Worm (Caenorhabditis elegans): ENCODE data around the gene K08H2.2.

Gene K08H2.2

DNA sequence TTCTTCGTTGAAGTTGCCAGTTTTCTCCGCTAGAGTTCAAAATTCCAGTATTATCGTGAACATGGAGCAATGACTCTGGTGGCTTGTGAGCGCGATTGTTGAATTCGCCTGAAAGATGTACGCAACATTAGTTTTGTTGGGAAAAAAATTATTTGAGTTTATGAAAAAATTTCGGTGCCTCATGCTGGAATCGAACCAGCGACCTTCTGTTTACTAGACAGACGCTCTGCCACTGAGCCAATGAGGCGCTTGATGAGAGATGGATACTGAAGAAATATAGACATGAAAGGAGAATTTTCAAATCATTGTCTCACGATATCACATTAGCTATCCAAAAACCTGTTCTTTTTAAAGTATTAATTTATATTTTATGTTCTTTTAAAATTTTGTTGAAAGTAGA is 48.7 kb upstream of the K08H2.2 start (continued):
- TF ChIP-seq lin-1 (GFP tag; IDR thresholded peaks at IDR 0.05), result 0 out of 2 replicates have a peak, but pooled peaks have one; percentile 46
- peak; percentile 28 for TF ChIP-seq Y5F2A.4 (GFP tag; optimal IDR thresholded peaks at IDR 0.05)
- no peak for TF ChIP-seq R02D3.7 (tag; optimal IDR thresholded peaks at IDR 0.05)
- no peak for TF ChIP-seq lin-39 (tag; optimal IDR thresholded peaks at IDR 0.05)
- TF ChIP-seq lir-3 (tag; optimal IDR thresholded peaks at IDR 0.05), result peak; percentile 59
- TF ChIP-seq F37D6.2 (tag; optimal IDR thresholded peaks at IDR 0.05), result no peak
- no peak for TF ChIP-seq set-16 (GFP tag; IDR thresholded peaks at IDR 0.05)
- no peak for TF ChIP-seq nhr-10 (tag; optimal IDR thresholded peaks at IDR 0.05)
- no peak for TF ChIP-seq ztf-11 (tag; optimal IDR thresholded peaks at IDR 0.05)
- no peak for TF ChIP-seq skn-1 (tag; optimal IDR thresholded peaks at IDR 0.05)
- TF ChIP-seq dmd-9 (GFP tag; IDR thresholded peaks at IDR 0.05), result no peak
- no peak for TF ChIP-seq gei-8 (GFP tag; optimal IDR thresholded peaks at IDR 0.05)
- TF ChIP-seq ama-1 (optimal IDR thresholded peaks at IDR 0.05), result no peak
- no peak for TF ChIP-seq lin-15B (tag; optimal IDR thresholded peaks at IDR 0.05)
- no peak for TF ChIP-seq hlh-30 (tag; optimal IDR thresholded peaks at IDR 0.05; ENCODE audit: insufficient read depth)
- TF ChIP-seq zip-2 (tag; optimal IDR thresholded peaks at IDR 0.05), result peak; percentile 17
- TF ChIP-seq tra-1 (GFP tag; IDR thresholded peaks at IDR 0.05), result peak; percentile 71
- no peak for TF ChIP-seq nhr-237 (tag; optimal IDR thresholded peaks at IDR 0.05)
- no peak for TF ChIP-seq ceh-32 (tag; optimal IDR thresholded peaks at IDR 0.05; ENCODE audit: poor library complexity)
- TF ChIP-seq sdz-12 (GFP tag; optimal IDR thresholded peaks at IDR 0.05), result no peak
- peak; percentile 23; the same call in 1 of the 2 replicates for TF ChIP-seq dmd-6 (GFP tag; IDR thresholded peaks at IDR 0.05)
- TF ChIP-seq fos-1 (tag; optimal IDR thresholded peaks at IDR 0.05), result no peak
- TF ChIP-seq nhr-48 (tag; optimal IDR thresholded peaks at IDR 0.05), result peak; percentile 33
- no peak for TF ChIP-seq unc-39 (tag; optimal IDR thresholded peaks at IDR 0.05)
- TF ChIP-seq zfp-3 (GFP tag; conservative IDR thresholded peaks at IDR 0.05), result 0 out of 2 replicates have a peak, but pooled peaks have one; percentile 12
- TF ChIP-seq cey-2 (tag; optimal IDR thresholded peaks at IDR 0.05; ENCODE audit: borderline replicate concordance, insufficient read depth), result no peak
- TF ChIP-seq nhr-25 (tag; optimal IDR thresholded peaks at IDR 0.05; ENCODE audit: borderline replicate concordance, insufficient read depth), result no peak
- TF ChIP-seq nhr-28 (tag; optimal IDR thresholded peaks at IDR 0.05), result no peak
- TF ChIP-seq lin-38 (GFP tag; IDR thresholded peaks at IDR 0.05), result no peak
- peak; percentile 82 for TF ChIP-seq pha-4 (GFP tag; IDR thresholded peaks at IDR 0.05)
- TF ChIP-seq pha-4 (tag; optimal IDR thresholded peaks at IDR 0.05), result no peak
- peak; percentile 83 for TF ChIP-seq vab-7 (GFP tag; IDR thresholded peaks at IDR 0.05)
- peak; percentile 87 for TF ChIP-seq dmd-8 (GFP tag; IDR thresholded peaks at IDR 0.05)
- TF ChIP-seq nhr-42 (GFP tag; IDR thresholded peaks at IDR 0.05), result no peak
- TF ChIP-seq lsy-2 (tag; optimal IDR thresholded peaks at IDR 0.05), result no peak
- TF ChIP-seq mdt-29 (GFP tag; IDR thresholded peaks at IDR 0.05), result no peak
- peak; percentile 64; the same call in 1 of the 2 replicates for TF ChIP-seq nhr-41 (GFP tag; IDR thresholded peaks at IDR 0.05)
- TF ChIP-seq lin-29 (GFP tag; IDR thresholded peaks at IDR 0.05), result no peak
- TF ChIP-seq ces-1 (GFP tag; optimal IDR thresholded peaks at IDR 0.05), result no peak
- TF ChIP-seq spr-3 (GFP tag; optimal IDR thresholded peaks at IDR 0.05), result peak; percentile 39
- TF ChIP-seq F10B5.3 (tag; optimal IDR thresholded peaks at IDR 0.05), result no peak
- no peak for TF ChIP-seq dpl-1 (GFP tag; optimal IDR thresholded peaks at IDR 0.05)
- TF ChIP-seq daf-19 (GFP tag; conservative IDR thresholded peaks at IDR 0.05), result no peak
- TF ChIP-seq ztf-7 (tag; optimal IDR thresholded peaks at IDR 0.05), result no peak
- no peak for TF ChIP-seq jun-1 (tag; optimal IDR thresholded peaks at IDR 0.05)
- 0 out of 2 replicates have a peak, but pooled peaks have one; percentile 33 for TF ChIP-seq ctbp-1 (GFP tag; IDR thresholded peaks at IDR 0.05)
- peak; percentile 28 for TF ChIP-seq F49E8.2 (tag; optimal IDR thresholded peaks at IDR 0.05; ENCODE audit: borderline replicate concordance)
- no peak for TF ChIP-seq ceh-82 (tag; optimal IDR thresholded peaks at IDR 0.05)
- TF ChIP-seq T26A8.4 (GFP tag; IDR thresholded peaks at IDR 0.05), result no peak; the same call in 1 of the 2 replicates
- 0 out of 2 replicates have a peak, but pooled peaks have one; percentile 44 for TF ChIP-seq madf-9 (GFP tag; conservative IDR thresholded peaks at IDR 0.05)
- no peak for TF ChIP-seq ceh-44 (GFP tag; IDR thresholded peaks at IDR 0.05)
- no peak for TF ChIP-seq mep-1 (tag; optimal IDR thresholded peaks at IDR 0.05)

Measured in whole organism, L4 larva.